Fruit fly (Drosophila melanogaster): ENCODE measurements around the gene Btk.
A peak's percentile ranks its signal among the peaks of the same experiment; 100 is the strongest.

Btk gene

dm6 chr2L:8229628-8230027 is 71.3 kb downstream of the Btk start (continued):
- TF ChIP-seq CG7271 (tag; optimal IDR thresholded peaks at IDR 0.05) (no peak), otp (GFP tag; IDR thresholded peaks at IDR 0.05) (peak; percentile 48; the same call in 2 of the 3 replicates), Mrtf (GFP tag; IDR thresholded peaks at IDR 0.05) (no peak), Meics (GFP tag; optimal IDR thresholded peaks at IDR 0.05) (peak; percentile 6), bigmax (GFP tag; optimal IDR thresholded peaks at IDR 0.05) (no peak), bsh (GFP tag; optimal IDR thresholded peaks at IDR 0.05) (peak in 1 of 2 experiments; percentile 15), D (optimal IDR thresholded peaks at IDR 0.05) (no peak), D (GFP tag; optimal IDR thresholded peaks at IDR 0.05) (no peak), slbo (GFP tag; IDR thresholded peaks at IDR 0.05) (peak; percentile 68), dm (GFP tag; optimal IDR thresholded peaks at IDR 0.05) (no peak), pzg (GFP tag; optimal IDR thresholded peaks at IDR 0.05) (no peak), Blimp-1 (GFP tag; optimal IDR thresholded peaks at IDR 0.05) (peak; percentile 9), gem (tag; optimal IDR thresholded peaks at IDR 0.05) (peak; percentile 56), E2f1 (GFP tag; IDR thresholded peaks at IDR 0.05) (peak; percentile 65), chn (GFP tag; optimal IDR thresholded peaks at IDR 0.05) (peak; percentile 14), Usf (GFP tag; optimal IDR thresholded peaks at IDR 0.05) (no peak), jigr1 (GFP tag; IDR thresholded peaks at IDR 0.05) (no peak), esg (GFP tag; conservative IDR thresholded peaks at IDR 0.05) (peak; percentile 33; the same call in 1 of the 2 replicates), ems (GFP tag; optimal IDR thresholded peaks at IDR 0.05) (peak; percentile 18), chinmo (GFP tag; IDR thresholded peaks at IDR 0.05; ENCODE audit: partially characterized antibody) (no peak), bowl (GFP tag; IDR thresholded peaks at IDR 0.05) (no peak), dimm (GFP tag; IDR thresholded peaks at IDR 0.05) (no peak), HmgZ (tag; optimal IDR thresholded peaks at IDR 0.05) (no peak), CG9817 (tag; optimal IDR thresholded peaks at IDR 0.05) (no peak), CG1792 (GFP tag; optimal IDR thresholded peaks at IDR 0.05) (no peak), Lhr (GFP tag; optimal IDR thresholded peaks at IDR 0.05) (no peak), schlank (tag; optimal IDR thresholded peaks at IDR 0.05) (no peak), ken (GFP tag; IDR thresholded peaks at IDR 0.05) (no peak), Dad (GFP tag; optimal IDR thresholded peaks at IDR 0.05) (no peak), CG1024 (GFP tag; IDR thresholded peaks at IDR 0.05) (0 out of 2 replicates have a peak, but pooled peaks have one; percentile 22), wdn (GFP tag; IDR thresholded peaks at IDR 0.05) (peak; percentile 36; the same call in 1 of the 2 replicates), Oaz (GFP tag; IDR thresholded peaks at IDR 0.05) (no peak), peb (GFP tag; IDR thresholded peaks at IDR 0.05) (peak; percentile 23; the same call in 1 of the 2 replicates), lbe (GFP tag; optimal IDR thresholded peaks at IDR 0.05) (peak; percentile 42), CG13775 (GFP tag; optimal IDR thresholded peaks at IDR 0.05) (peak; percentile 10), grau (tag; optimal IDR thresholded peaks at IDR 0.05) (peak; percentile 35), prd (optimal IDR thresholded peaks at IDR 0.05) (no peak), prd (GFP tag; IDR thresholded peaks at IDR 0.05) (peak; percentile 73), zfh1 (GFP tag; IDR thresholded peaks at IDR 0.05) (peak; percentile 57; the same call in 2 of the 3 replicates), Atf-2 (GFP tag; optimal IDR thresholded peaks at IDR 0.05) (peak; percentile 19), CG11560 (tag; IDR thresholded peaks at IDR 0.05) (no peak), grn (GFP tag; optimal IDR thresholded peaks at IDR 0.05) (no peak), CG17328 (GFP tag; IDR thresholded peaks at IDR 0.05) (peak; percentile 62; the same call in 1 of the 2 replicates), corto (GFP tag; optimal IDR thresholded peaks at IDR 0.05) (peak; percentile 40), ssp (GFP tag; IDR thresholded peaks at IDR 0.05) (no peak), Nf-YB (GFP tag; optimal IDR thresholded peaks at IDR 0.05) (no peak), CG14014 (GFP tag; IDR thresholded peaks at IDR 0.05) (peak; percentile 45), CG1603 (tag; optimal IDR thresholded peaks at IDR 0.05) (peak; percentile 13), MESR4 (GFP tag; optimal IDR thresholded peaks at IDR 0.05) (no peak), CG9932 (GFP tag; IDR thresholded peaks at IDR 0.05) (peak; percentile 45; the same call in 1 of the 2 replicates), p53 (GFP tag; optimal IDR thresholded peaks at IDR 0.05) (no peak), CG1529 (GFP tag; optimal IDR thresholded peaks at IDR 0.05) (no peak)

Measured in whole organism, embryonic.